Fruit fly (Drosophila melanogaster) whole organism, prepupa: ENCODE measurements around the gene CG31904.
A peak's percentile ranks its signal among the peaks of the same experiment; 100 is the strongest.

Experiments used
- Blimp-1 ChIP-seq: fragments of 200-800 bp; sonication (Bioruptor generic); optimal IDR thresholded peaks from 3 replicates; lab custom pipeline; 2017; ENCODE audit warnings: missing biosample characterization, missing genetic modification characterization, mild to moderate bottlenecking, moderate library complexity, missing genetic modification reagents
- CG10669 ChIP-seq: fragments of 200-800 bp; sonication (Bioruptor generic); optimal IDR thresholded peaks from 3 replicates; lab custom pipeline; 2018; ENCODE audit warnings: missing biosample characterization, mild to moderate bottlenecking, missing genetic modification characterization, moderate library complexity
- CG11294 ChIP-seq: fragments of 200-800 bp; sonication (Bioruptor generic); IDR thresholded peaks from 2 replicates; pipeline ENCODE4 v1.3.6; 2022; ENCODE audit warnings: missing biosample characterization, missing genetic modification characterization
- CG11762 ChIP-seq: fragments of 200-800 bp; sonication (Bioruptor generic); optimal IDR thresholded peaks from 3 replicates; lab custom pipeline; 2016; ENCODE audit warnings: missing biosample characterization, missing genetic modification characterization; ENCODE audit not compliant: insufficient read depth
- CG11902 ChIP-seq: fragments of 200-800 bp; sonication (Bioruptor generic); optimal IDR thresholded peaks from 3 replicates; lab custom pipeline; 2016; ENCODE audit warnings: missing biosample characterization, missing genetic modification characterization
- CG15336 ChIP-seq: fragments of 200-800 bp; sonication (Bioruptor generic); IDR thresholded peaks from 2 replicates; pipeline ENCODE4 v1.3.6; 2022; ENCODE audit warnings: missing biosample characterization, missing genetic modification characterization
- CG1621 ChIP-seq: fragments of 200-800 bp; sonication (Bioruptor generic); optimal IDR thresholded peaks from 3 replicates; lab custom pipeline; 2018; ENCODE audit warnings: missing biosample characterization, mild to moderate bottlenecking, missing genetic modification characterization
- CG3032 ChIP-seq: fragments of 200-800 bp; optimal IDR thresholded peaks from 2 replicates; lab custom pipeline; 2019; ENCODE audit warnings: missing biosample characterization, mild to moderate bottlenecking, missing genetic modification characterization, moderate library complexity
- CG31627 ChIP-seq: fragments of 200-800 bp; sonication (Bioruptor generic); optimal IDR thresholded peaks from 3 replicates; lab custom pipeline; 2016; ENCODE audit warnings: missing biosample characterization, missing genetic modification characterization
- CG32006 ChIP-seq: fragments of 200-800 bp; sonication (Bioruptor generic); optimal IDR thresholded peaks from 3 replicates; lab custom pipeline; 2017; ENCODE audit warnings: missing biosample characterization, mild to moderate bottlenecking, missing genetic modification characterization
- CG34406 ChIP-seq: fragments of 200-800 bp; sonication (Bioruptor generic); optimal IDR thresholded peaks from 3 replicates; lab custom pipeline; 2016; ENCODE audit warnings: missing biosample characterization, missing genetic modification characterization
- CG3919 ChIP-seq: fragments of 200-800 bp; sonication (Bioruptor generic); optimal IDR thresholded peaks from 3 replicates; lab custom pipeline; 2016; ENCODE audit warnings: missing biosample characterization, missing genetic modification characterization
- CG4318 ChIP-seq: fragments of 200-800 bp; sonication (Bioruptor generic); optimal IDR thresholded peaks from 3 replicates; lab custom pipeline; 2017; ENCODE audit warnings: missing biosample characterization, mild to moderate bottlenecking, missing genetic modification characterization
- CG6163 ChIP-seq: fragments of 200-800 bp; sonication (Bioruptor generic); IDR thresholded peaks from 3 replicates; pipeline ENCODE4 v1.3.6; 2022; ENCODE audit warnings: missing biosample characterization, missing genetic modification characterization
- CG6276 ChIP-seq: fragments of 200-800 bp; sonication (Bioruptor generic); optimal IDR thresholded peaks from 2 replicates; lab custom pipeline; 2017; ENCODE audit warnings: missing biosample characterization, mild to moderate bottlenecking, missing genetic modification characterization
- CG6792 ChIP-seq: fragments of 200-800 bp; sonication (Bioruptor generic); optimal IDR thresholded peaks from 3 replicates; lab custom pipeline; 2016; ENCODE audit warnings: missing biosample characterization, missing genetic modification characterization
- CG6808 ChIP-seq: fragments of 200-800 bp; sonication (Bioruptor generic); optimal IDR thresholded peaks from 3 replicates; lab custom pipeline; 2017; ENCODE audit warnings: missing biosample characterization, missing genetic modification characterization, mild to moderate bottlenecking, moderate library complexity, missing genetic modification reagents
- CG6854 ChIP-seq: fragments of 200-800 bp; sonication (Bioruptor generic); optimal IDR thresholded peaks from 2 replicates; lab custom pipeline; 2017; ENCODE audit warnings: missing biosample characterization, mild to moderate bottlenecking, missing genetic modification characterization
- CG7368 ChIP-seq: fragments of 200-800 bp; sonication (Bioruptor generic); optimal IDR thresholded peaks from 3 replicates; lab custom pipeline; 2016; ENCODE audit warnings: missing biosample characterization, missing genetic modification characterization
- CG8119 ChIP-seq: fragments of 200-800 bp; sonication (Bioruptor generic); IDR thresholded peaks from 3 replicates; pipeline ENCODE4 v1.3.6; 2022; ENCODE audit warnings: missing biosample characterization, missing genetic modification characterization
- CG8319 ChIP-seq: fragments of 200-800 bp; sonication (Bioruptor generic); optimal IDR thresholded peaks from 3 replicates; lab custom pipeline; 2016; ENCODE audit warnings: missing biosample characterization, missing genetic modification characterization
- CG9139 ChIP-seq: fragments of 200-800 bp; sonication (Bioruptor generic); optimal IDR thresholded peaks from 3 replicates; lab custom pipeline; 2017; ENCODE audit warnings: missing biosample characterization, mild to moderate bottlenecking, missing genetic modification characterization
- Eip75B ChIP-seq: fragments of 200-800 bp; sonication (Bioruptor generic); optimal IDR thresholded peaks from 3 replicates; lab custom pipeline; 2016; ENCODE audit warnings: missing biosample characterization, missing genetic modification characterization
- Eip78C ChIP-seq: fragments of 200-800 bp; sonication (Bioruptor generic); peaks from one replicate; lab custom pipeline; 2016; ENCODE audit warnings: missing biosample characterization, missing genetic modification characterization
- Eip93F ChIP-seq: fragments of 200-800 bp; sonication (Bioruptor generic); optimal IDR thresholded peaks from 2 replicates; lab custom pipeline; 2016; ENCODE audit warnings: missing biosample characterization, mild to moderate bottlenecking, missing genetic modification characterization
- Ets21C ChIP-seq: fragments of 200-800 bp; sonication (Bioruptor generic); optimal IDR thresholded peaks from 3 replicates; lab custom pipeline; 2016; ENCODE audit warnings: missing biosample characterization, missing genetic modification characterization
- Hr4 ChIP-seq: fragments of 200-800 bp; sonication (Bioruptor generic); optimal IDR thresholded peaks from 3 replicates; lab custom pipeline; 2016; ENCODE audit warnings: missing biosample characterization, missing genetic modification characterization
- Met ChIP-seq: fragments of 200-800 bp; sonication (Bioruptor generic); optimal IDR thresholded peaks from 3 replicates; lab custom pipeline; 2016; ENCODE audit warnings: missing biosample characterization, missing genetic modification characterization
- OdsH ChIP-seq: fragments of 200-800 bp; sonication (Bioruptor generic); optimal IDR thresholded peaks from 3 replicates; lab custom pipeline; 2016; ENCODE audit warnings: missing biosample characterization, missing genetic modification characterization
- Sox14 ChIP-seq: fragments of 200-800 bp; sonication (Bioruptor generic); optimal IDR thresholded peaks from 3 replicates; lab custom pipeline; 2016; ENCODE audit warnings: missing biosample characterization, missing genetic modification characterization
- achi ChIP-seq: fragments of 200-800 bp; sonication (Bioruptor generic); optimal IDR thresholded peaks from 3 replicates; lab custom pipeline; 2016; ENCODE audit warnings: missing biosample characterization, missing genetic modification characterization
- acj6 ChIP-seq: fragments of 200-800 bp; sonication (Bioruptor generic); optimal IDR thresholded peaks from 3 replicates; lab custom pipeline; 2016; ENCODE audit warnings: missing biosample characterization, missing genetic modification characterization
- dsx ChIP-seq: fragments of 200-800 bp; optimal IDR thresholded peaks from 3 replicates; lab custom pipeline; 2019; ENCODE audit warnings: missing biosample characterization, mild to moderate bottlenecking, missing genetic modification characterization, moderate library complexity; ENCODE audit not compliant: poor library complexity, severe bottlenecking
- eg ChIP-seq: fragments of 200-800 bp; sonication (Bioruptor generic); IDR thresholded peaks from 3 replicates; pipeline ENCODE4 v1.3.6; 2022; ENCODE audit warnings: missing biosample characterization, missing genetic modification characterization
- esn ChIP-seq: fragments of 200-800 bp; sonication (Bioruptor generic); optimal IDR thresholded peaks from 2 replicates; lab custom pipeline; 2016; ENCODE audit warnings: missing biosample characterization, mild to moderate bottlenecking, missing genetic modification characterization, moderate library complexity
- fd85E ChIP-seq: fragments of 200-800 bp; sonication (Bioruptor generic); optimal IDR thresholded peaks from 3 replicates; lab custom pipeline; 2016; ENCODE audit warnings: missing biosample characterization, missing genetic modification characterization
- fkh ChIP-seq: fragments of 200-800 bp; sonication (Bioruptor generic); optimal IDR thresholded peaks from 3 replicates; lab custom pipeline; 2017; ENCODE audit warnings: missing biosample characterization, mild to moderate bottlenecking, missing genetic modification characterization, moderate library complexity
- lz ChIP-seq: fragments of 200-800 bp; sonication (Bioruptor generic); optimal IDR thresholded peaks from 3 replicates; lab custom pipeline; 2016; ENCODE audit warnings: missing biosample characterization, missing genetic modification characterization
- net ChIP-seq: fragments of 200-800 bp; sonication (Bioruptor generic); optimal IDR thresholded peaks from 3 replicates; lab custom pipeline; 2016; ENCODE audit warnings: missing biosample characterization, missing genetic modification characterization
- salr ChIP-seq, 2 experiments: fragments of 200-800 bp; sonication (Bioruptor generic); optimal IDR thresholded peaks; 3 replicates each; lab custom pipeline; 2016 to 2018; ENCODE audit warnings: missing biosample characterization in 2 of 2, missing genetic modification characterization in 2 of 2, mild to moderate bottlenecking in 1 of 2
- ss ChIP-seq, 2 experiments: fragments of 200-800 bp; sonication (Bioruptor generic); optimal IDR thresholded peaks; 2 replicates in 1 of 2; 3 replicates in 1 of 2; lab custom pipeline; 2017 to 2018; ENCODE audit warnings: mild to moderate bottlenecking in 2 of 2, missing biosample characterization in 2 of 2, missing genetic modification characterization in 2 of 2, moderate library complexity in 1 of 2
- topi ChIP-seq: fragments of 200-800 bp; sonication (Bioruptor generic); optimal IDR thresholded peaks from 3 replicates; lab custom pipeline; 2016; ENCODE audit warnings: missing biosample characterization, missing genetic modification characterization

The CG31904 gene

dm6 chr2L:7771891-7772290 is 33.3 kb upstream of the CG31904 start:
- no peak for TF ChIP-seq dsx (GFP tag; lab: Kevin White, UChicago)
- peak; percentile 9; the same call in 1 of the 2 replicates for TF ChIP-seq CG11294 (GFP tag; lab: Robert Waterston, UW)

- TF ChIP-seq dsx (GFP tag; lab: Kevin White, UChicago) (no peak), CG6854 (no peak), CG11294 (GFP tag; lab: Robert Waterston, UW) (no peak), salr (GFP tag; optimal IDR thresholded peaks at IDR 0.05; lab: Kevin White, UChicago) (no peak), ss (GFP tag; optimal IDR thresholded peaks at IDR 0.05; lab: Kevin White, UChicago) (no peak), fd85E (no peak), Eip93F (GFP tag; lab: Kevin White, UChicago) (no peak), CG7368 (GFP tag; lab: Kevin White, UChicago) (no peak), CG6792 (GFP tag; lab: Kevin White, UChicago) (no peak), esn (no peak), Hr4 (GFP tag; lab: Kevin White, UChicago) (no peak), CG3919 (GFP tag; lab: Kevin White, UChicago) (no peak), CG4318 (GFP tag; lab: Kevin White, UChicago) (no peak), fkh (GFP tag; lab: Kevin White, UChicago) (no peak), OdsH (GFP tag; lab: Kevin White, UChicago) (no peak), Eip78C (GFP tag; lab: Kevin White, UChicago) (no peak), lz (GFP tag; lab: Kevin White, UChicago) (no peak), topi (GFP tag; lab: Kevin White, UChicago) (no peak), acj6 (GFP tag; lab: Kevin White, UChicago) (no peak), CG11902 (no peak)
- TF ChIP-seq, all 60 proteins: peak for 0
Measured at dm6 chr2L:7767328-7767727, 28.7 kb upstream of the CG31904 start, which contains the start of gene CG7191. Gene CG7191, plus strand, starts transcription at chr2L:7767628.

dm6 chr2L:7756835-7757234 is 18.2 kb upstream of the CG31904 start:
- peak; percentile 40; the same call in 1 of the 3 replicates for TF ChIP-seq CG8119 (GFP tag; lab: Robert Waterston, UW)
- peak; percentile 10 for TF ChIP-seq acj6 (GFP tag; lab: Kevin White, UChicago)
- no peak for TF ChIP-seq net (GFP tag; lab: Kevin White, UChicago)
- TF ChIP-seq CG32006 (GFP tag; lab: Kevin White, UChicago): peak; percentile 20
- peak; percentile 48; the same call in 1 of the 2 replicates for TF ChIP-seq CG15336 (GFP tag; lab: Robert Waterston, UW)
- peak; percentile 51; the same call in 1 of the 3 replicates for TF ChIP-seq eg (GFP tag; lab: Robert Waterston, UW)
- 0 out of 2 replicates have a peak, but pooled peaks have one; percentile 19 for TF ChIP-seq CG11294 (GFP tag; lab: Robert Waterston, UW)
- no peak for TF ChIP-seq CG6276 (GFP tag; lab: Kevin White, UChicago)
- TF ChIP-seq CG4318 (GFP tag; lab: Kevin White, UChicago): no peak
- peak; percentile 2 for TF ChIP-seq Hr4 (GFP tag; lab: Kevin White, UChicago)
- no peak for TF ChIP-seq fd85E
- TF ChIP-seq, all 60 proteins: peak for 7

- TF ChIP-seq OdsH (GFP tag; lab: Kevin White, UChicago) (no peak), CG11762 (GFP tag; lab: Kevin White, UChicago) (no peak), CG10669 (no peak), CG11294 (GFP tag; lab: Robert Waterston, UW) (0 out of 2 replicates have a peak, but pooled peaks have one; percentile 25), CG3032 (tag; lab: Kevin White, UChicago) (peak; percentile 15), fkh (GFP tag; lab: Kevin White, UChicago) (no peak), CG32006 (GFP tag; lab: Kevin White, UChicago) (peak; percentile 45), CG6163 (peak; percentile 48; the same call in 2 of the 3 replicates), Eip78C (GFP tag; lab: Kevin White, UChicago) (no peak), CG9139 (GFP tag; lab: Kevin White, UChicago) (no peak), CG34406 (GFP tag; lab: Kevin White, UChicago) (no peak), Eip75B (GFP tag; lab: Kevin White, UChicago) (no peak), CG1621 (no peak), CG3919 (GFP tag; lab: Kevin White, UChicago) (peak; percentile 26), CG6808 (GFP tag; lab: Kevin White, UChicago) (no peak), Ets21C (GFP tag; lab: Kevin White, UChicago) (no peak), CG8119 (GFP tag; lab: Robert Waterston, UW) (0 out of 3 replicates have a peak, but pooled peaks have one; percentile 17), Met (GFP tag; lab: Kevin White, UChicago) (peak; percentile 21), Eip93F (GFP tag; lab: Kevin White, UChicago) (no peak), salr (GFP tag; optimal IDR thresholded peaks at IDR 0.05; lab: Kevin White, UChicago) (no peak), achi (GFP tag; lab: Kevin White, UChicago) (no peak), Sox14 (no peak), CG8319 (GFP tag; lab: Kevin White, UChicago) (no peak), lz (GFP tag; lab: Kevin White, UChicago) (no peak), CG6792 (GFP tag; lab: Kevin White, UChicago) (no peak), Blimp-1 (GFP tag; lab: Kevin White, UChicago) (no peak), CG31627 (GFP tag; lab: Kevin White, UChicago) (peak; percentile 14), CG6276 (GFP tag; lab: Kevin White, UChicago) (peak; percentile 23)
Measured at dm6 chr2L:7754539-7754938, 15.9 kb upstream of the CG31904 start.
